Fruit fly (Drosophila melanogaster): Measurements from ENCODE around the gene Adss.
A peak's percentile ranks its signal among the peaks of the same experiment; 100 is the strongest.

Adss gene

dm6 chr3R:20818237-20818636 is 12.1 kb downstream of the Adss start (continued):
- TF ChIP-seq ab (GFP tag; optimal IDR thresholded peaks at IDR 0.05) (no peak), odd (GFP tag; optimal IDR thresholded peaks at IDR 0.05) (no peak)

- TF ChIP-seq phol (tag; optimal IDR thresholded peaks at IDR 0.05) = peak; percentile 84
- no peak for TF ChIP-seq CG11247 (GFP tag; IDR thresholded peaks at IDR 0.05)
- TF ChIP-seq Doc3 (GFP tag; IDR thresholded peaks at IDR 0.05; ENCODE audit: partially characterized antibody) = 0 out of 3 replicates have a peak, but pooled peaks have one; percentile 27
- TF ChIP-seq Xrp1 (GFP tag; IDR thresholded peaks at IDR 0.05) = no peak
- no peak for TF ChIP-seq Fer3 (tag; optimal IDR thresholded peaks at IDR 0.05)
- TF ChIP-seq CG11695 (GFP tag; IDR thresholded peaks at IDR 0.05) = no peak
- TF ChIP-seq CG13296 (GFP tag; optimal IDR thresholded peaks at IDR 0.05) = no peak
- TF ChIP-seq inv (GFP tag; IDR thresholded peaks at IDR 0.05; ENCODE audit: partially characterized antibody) = 0 out of 2 replicates have a peak, but pooled peaks have one; percentile 24
- no peak for TF ChIP-seq Ptx1 (GFP tag; IDR thresholded peaks at IDR 0.05)
- no peak for TF ChIP-seq CG11093 (GFP tag; IDR thresholded peaks at IDR 0.05)
- TF ChIP-seq Fer2 (tag; optimal IDR thresholded peaks at IDR 0.05) = no peak
- no peak for TF ChIP-seq CG31365 (tag; optimal IDR thresholded peaks at IDR 0.05)
- TF ChIP-seq CG14014 (GFP tag; IDR thresholded peaks at IDR 0.05) = no peak
- no peak for TF ChIP-seq Oaz (GFP tag; IDR thresholded peaks at IDR 0.05)
- no peak for TF ChIP-seq Dad (GFP tag; optimal IDR thresholded peaks at IDR 0.05)
- TF ChIP-seq CG7786 (GFP tag; optimal IDR thresholded peaks at IDR 0.05) = no peak
- TF ChIP-seq CG7928 (GFP tag; optimal IDR thresholded peaks at IDR 0.05) = no peak
- TF ChIP-seq gcm2 (GFP tag; optimal IDR thresholded peaks at IDR 0.05) = no peak
- TF ChIP-seq CG8924 (tag; optimal IDR thresholded peaks at IDR 0.05) = no peak
- no peak for TF ChIP-seq CG12391 (tag; optimal IDR thresholded peaks at IDR 0.05)
- no peak for TF ChIP-seq ems (GFP tag; optimal IDR thresholded peaks at IDR 0.05)
- no peak for TF ChIP-seq wor (GFP tag; IDR thresholded peaks at IDR 0.05)
- no peak for TF ChIP-seq Six4 (GFP tag; optimal IDR thresholded peaks at IDR 0.05)
- no peak for TF ChIP-seq CG5953 (GFP tag; IDR thresholded peaks at IDR 0.05)
- TF ChIP-seq CG4424 (GFP tag; optimal IDR thresholded peaks at IDR 0.05) = no peak
- no peak for TF ChIP-seq CG4282 (GFP tag; optimal IDR thresholded peaks at IDR 0.05)
- TF ChIP-seq CG2116 (GFP tag; optimal IDR thresholded peaks at IDR 0.05) = no peak
- no peak for TF ChIP-seq MESR4 (GFP tag; optimal IDR thresholded peaks at IDR 0.05)
- TF ChIP-seq tll (GFP tag; optimal IDR thresholded peaks at IDR 0.05) = no peak
- TF ChIP-seq Hr3 (GFP tag; optimal IDR thresholded peaks at IDR 0.05) = no peak
- TF ChIP-seq Abd-B (GFP tag; optimal IDR thresholded peaks at IDR 0.05) = no peak
- no peak for TF ChIP-seq CG11504 (tag; optimal IDR thresholded peaks at IDR 0.05)
- TF ChIP-seq Bgb (GFP tag; IDR thresholded peaks at IDR 0.05; ENCODE audit: partially characterized antibody) = peak; percentile 79
- TF ChIP-seq YL-1 (GFP tag; optimal IDR thresholded peaks at IDR 0.05) = no peak
- TF ChIP-seq GATAe (GFP tag; conservative IDR thresholded peaks at IDR 0.05) = no peak
- no peak for TF ChIP-seq CG15073 (GFP tag; optimal IDR thresholded peaks at IDR 0.05)
- no peak for TF ChIP-seq chm (GFP tag; IDR thresholded peaks at IDR 0.05)
- TF ChIP-seq HLH4C (GFP tag; IDR thresholded peaks at IDR 0.05; ENCODE audit: partially characterized antibody) = 0 out of 3 replicates have a peak, but pooled peaks have one; percentile 9
- TF ChIP-seq CG4328 (GFP tag; optimal IDR thresholded peaks at IDR 0.05) = no peak
- TF ChIP-seq grn (GFP tag; optimal IDR thresholded peaks at IDR 0.05) = no peak
- no peak for TF ChIP-seq Gug (GFP tag; IDR thresholded peaks at IDR 0.05)
- TF ChIP-seq CG6272 (GFP tag; IDR thresholded peaks at IDR 0.05) = no peak
- no peak for TF ChIP-seq esg (GFP tag; conservative IDR thresholded peaks at IDR 0.05)
- no peak for TF ChIP-seq CG18619 (GFP tag; optimal IDR thresholded peaks at IDR 0.05)
- no peak for TF ChIP-seq Dip2 (GFP tag; IDR thresholded peaks at IDR 0.05)
- TF ChIP-seq bigmax (GFP tag; optimal IDR thresholded peaks at IDR 0.05) = no peak
- no peak for TF ChIP-seq Sox100B (GFP tag; optimal IDR thresholded peaks at IDR 0.05)
- no peak for TF ChIP-seq Hsf (GFP tag; optimal IDR thresholded peaks at IDR 0.05)
Observed at dm6 chr3R:20816008-20816407, 14.4 kb downstream of the Adss start, which contains the start of gene Fancd2. Gene Fancd2 (minus strand): TSS chr3R:20816190.
